Fruit fly (Drosophila melanogaster): ENCODE results near the gene CG33494.

- TF ChIP-seq eve (GFP tag; optimal IDR thresholded peaks at IDR 0.05) (no peak), kni (GFP tag; optimal IDR thresholded peaks at IDR 0.05) (no peak), Mrtf (GFP tag; IDR thresholded peaks at IDR 0.05) (no peak)
Observed at dm6 chr3R:25505975-25506374, 11.0 kb upstream of the CG33494 start, which contains the start of gene CG5111.
